Fruit fly (Drosophila melanogaster) whole organism, prepupa: ENCODE data around the gene CG14232.

ENCODE experiments used
- Blimp-1 ChIP-seq: fragments of 200-800 bp; sonication (Bioruptor generic); optimal IDR thresholded peaks from 3 replicates; lab custom pipeline; 2017; ENCODE audit warnings: missing biosample characterization, missing genetic modification characterization, mild to moderate bottlenecking, moderate library complexity, missing genetic modification reagents
- CG10631 ChIP-seq: fragments of 200-800 bp; sonication (Bioruptor generic); optimal IDR thresholded peaks from 2 replicates; lab custom pipeline; 2016; ENCODE audit warnings: missing biosample characterization, missing genetic modification characterization
- CG10669 ChIP-seq: fragments of 200-800 bp; sonication (Bioruptor generic); optimal IDR thresholded peaks from 3 replicates; lab custom pipeline; 2018; ENCODE audit warnings: missing biosample characterization, mild to moderate bottlenecking, missing genetic modification characterization, moderate library complexity
- CG11294 ChIP-seq: fragments of 200-800 bp; sonication (Bioruptor generic); IDR thresholded peaks from 2 replicates; pipeline ENCODE4 v1.3.6; 2022; ENCODE audit warnings: missing biosample characterization, missing genetic modification characterization
- CG11762 ChIP-seq: fragments of 200-800 bp; sonication (Bioruptor generic); optimal IDR thresholded peaks from 3 replicates; lab custom pipeline; 2016; ENCODE audit warnings: missing biosample characterization, missing genetic modification characterization; ENCODE audit not compliant: insufficient read depth
- CG11902 ChIP-seq: fragments of 200-800 bp; sonication (Bioruptor generic); optimal IDR thresholded peaks from 3 replicates; lab custom pipeline; 2016; ENCODE audit warnings: missing biosample characterization, missing genetic modification characterization
- CG15336 ChIP-seq: fragments of 200-800 bp; sonication (Bioruptor generic); IDR thresholded peaks from 2 replicates; pipeline ENCODE4 v1.3.6; 2022; ENCODE audit warnings: missing biosample characterization, missing genetic modification characterization
- CG1621 ChIP-seq: fragments of 200-800 bp; sonication (Bioruptor generic); optimal IDR thresholded peaks from 3 replicates; lab custom pipeline; 2018; ENCODE audit warnings: missing biosample characterization, mild to moderate bottlenecking, missing genetic modification characterization
- CG16779 ChIP-seq: fragments of 200-800 bp; sonication (Bioruptor generic); optimal IDR thresholded peaks from 3 replicates; lab custom pipeline; 2017; ENCODE audit warnings: missing biosample characterization, mild to moderate bottlenecking, missing genetic modification characterization
- CG31627 ChIP-seq: fragments of 200-800 bp; sonication (Bioruptor generic); optimal IDR thresholded peaks from 3 replicates; lab custom pipeline; 2016; ENCODE audit warnings: missing biosample characterization, missing genetic modification characterization
- CG32006 ChIP-seq: fragments of 200-800 bp; sonication (Bioruptor generic); optimal IDR thresholded peaks from 3 replicates; lab custom pipeline; 2017; ENCODE audit warnings: missing biosample characterization, mild to moderate bottlenecking, missing genetic modification characterization
- CG34406 ChIP-seq: fragments of 200-800 bp; sonication (Bioruptor generic); optimal IDR thresholded peaks from 3 replicates; lab custom pipeline; 2016; ENCODE audit warnings: missing biosample characterization, missing genetic modification characterization
- CG3919 ChIP-seq: fragments of 200-800 bp; sonication (Bioruptor generic); optimal IDR thresholded peaks from 3 replicates; lab custom pipeline; 2016; ENCODE audit warnings: missing biosample characterization, missing genetic modification characterization
- CG4318 ChIP-seq: fragments of 200-800 bp; sonication (Bioruptor generic); optimal IDR thresholded peaks from 3 replicates; lab custom pipeline; 2017; ENCODE audit warnings: missing biosample characterization, mild to moderate bottlenecking, missing genetic modification characterization
- CG6163 ChIP-seq: fragments of 200-800 bp; sonication (Bioruptor generic); IDR thresholded peaks from 3 replicates; pipeline ENCODE4 v1.3.6; 2022; ENCODE audit warnings: missing biosample characterization, missing genetic modification characterization
- CG6792 ChIP-seq: fragments of 200-800 bp; sonication (Bioruptor generic); optimal IDR thresholded peaks from 3 replicates; lab custom pipeline; 2016; ENCODE audit warnings: missing biosample characterization, missing genetic modification characterization
- CG6808 ChIP-seq: fragments of 200-800 bp; sonication (Bioruptor generic); optimal IDR thresholded peaks from 3 replicates; lab custom pipeline; 2017; ENCODE audit warnings: missing biosample characterization, missing genetic modification characterization, mild to moderate bottlenecking, moderate library complexity, missing genetic modification reagents
- CG7368 ChIP-seq: fragments of 200-800 bp; sonication (Bioruptor generic); optimal IDR thresholded peaks from 3 replicates; lab custom pipeline; 2016; ENCODE audit warnings: missing biosample characterization, missing genetic modification characterization
- CG8119 ChIP-seq: fragments of 200-800 bp; sonication (Bioruptor generic); IDR thresholded peaks from 3 replicates; pipeline ENCODE4 v1.3.6; 2022; ENCODE audit warnings: missing biosample characterization, missing genetic modification characterization
- CG8319 ChIP-seq: fragments of 200-800 bp; sonication (Bioruptor generic); optimal IDR thresholded peaks from 3 replicates; lab custom pipeline; 2016; ENCODE audit warnings: missing biosample characterization, missing genetic modification characterization
- CG8632 ChIP-seq: fragments of 200-800 bp; sonication (Bioruptor generic); optimal IDR thresholded peaks from 3 replicates; lab custom pipeline; 2016; ENCODE audit warnings: missing biosample characterization, missing genetic modification characterization
- CG9139 ChIP-seq: fragments of 200-800 bp; sonication (Bioruptor generic); optimal IDR thresholded peaks from 3 replicates; lab custom pipeline; 2017; ENCODE audit warnings: missing biosample characterization, mild to moderate bottlenecking, missing genetic modification characterization
- Eip78C ChIP-seq: fragments of 200-800 bp; sonication (Bioruptor generic); peaks from one replicate; lab custom pipeline; 2016; ENCODE audit warnings: missing biosample characterization, missing genetic modification characterization
- Eip93F ChIP-seq: fragments of 200-800 bp; sonication (Bioruptor generic); optimal IDR thresholded peaks from 2 replicates; lab custom pipeline; 2016; ENCODE audit warnings: missing biosample characterization, mild to moderate bottlenecking, missing genetic modification characterization
- Ets96B ChIP-seq: fragments of 200-800 bp; optimal IDR thresholded peaks from 2 replicates; lab custom pipeline; 2019; ENCODE audit warnings: missing biosample characterization, mild to moderate bottlenecking, missing genetic modification characterization, moderate library complexity
- Gug ChIP-seq: fragments of 200-800 bp; sonication (Bioruptor generic); IDR thresholded peaks from 2 replicates; pipeline ENCODE4 v1.3.6; 2022; ENCODE audit warnings: missing biosample characterization, missing genetic modification characterization
- Hr38 ChIP-seq: sonication (Bioruptor generic); optimal IDR thresholded peaks from 2 replicates; lab custom pipeline; 2016; ENCODE audit warnings: missing biosample characterization, missing genetic modification characterization
- Lpt ChIP-seq: fragments of 200-800 bp; sonication (Bioruptor generic); optimal IDR thresholded peaks from 3 replicates; lab custom pipeline; 2016; ENCODE audit warnings: missing biosample characterization, missing genetic modification characterization
- Met ChIP-seq: fragments of 200-800 bp; sonication (Bioruptor generic); optimal IDR thresholded peaks from 3 replicates; lab custom pipeline; 2016; ENCODE audit warnings: missing biosample characterization, missing genetic modification characterization
- OdsH ChIP-seq: fragments of 200-800 bp; sonication (Bioruptor generic); optimal IDR thresholded peaks from 3 replicates; lab custom pipeline; 2016; ENCODE audit warnings: missing biosample characterization, missing genetic modification characterization
- Smox ChIP-seq: fragments of 200-800 bp; sonication (Bioruptor generic); optimal IDR thresholded peaks from 3 replicates; lab custom pipeline; 2016; ENCODE audit warnings: missing biosample characterization, missing genetic modification characterization
- Sox102F ChIP-seq: fragments of 200-800 bp; sonication (Bioruptor generic); optimal IDR thresholded peaks from 2 replicates; lab custom pipeline; 2016; ENCODE audit warnings: missing biosample characterization, mild to moderate bottlenecking, missing genetic modification characterization
- Sox14 ChIP-seq: fragments of 200-800 bp; sonication (Bioruptor generic); optimal IDR thresholded peaks from 3 replicates; lab custom pipeline; 2016; ENCODE audit warnings: missing biosample characterization, missing genetic modification characterization
- Sox15 ChIP-seq: fragments of 200-800 bp; sonication (Bioruptor generic); optimal IDR thresholded peaks from 3 replicates; lab custom pipeline; 2016; ENCODE audit warnings: missing biosample characterization, missing genetic modification characterization
- achi ChIP-seq: fragments of 200-800 bp; sonication (Bioruptor generic); optimal IDR thresholded peaks from 3 replicates; lab custom pipeline; 2016; ENCODE audit warnings: missing biosample characterization, missing genetic modification characterization
- acj6 ChIP-seq: fragments of 200-800 bp; sonication (Bioruptor generic); optimal IDR thresholded peaks from 3 replicates; lab custom pipeline; 2016; ENCODE audit warnings: missing biosample characterization, missing genetic modification characterization
- cyc ChIP-seq: fragments of 200-800 bp; sonication (Bioruptor generic); optimal IDR thresholded peaks from 3 replicates; lab custom pipeline; 2016; ENCODE audit warnings: missing biosample characterization, missing genetic modification characterization
- dac ChIP-seq: fragments of 200-800 bp; sonication (Bioruptor generic); optimal IDR thresholded peaks from 2 replicates; lab custom pipeline; 2017; ENCODE audit warnings: missing biosample characterization, mild to moderate bottlenecking, missing genetic modification characterization
- dsx ChIP-seq: fragments of 200-800 bp; optimal IDR thresholded peaks from 3 replicates; lab custom pipeline; 2019; ENCODE audit warnings: missing biosample characterization, mild to moderate bottlenecking, missing genetic modification characterization, moderate library complexity; ENCODE audit not compliant: poor library complexity, severe bottlenecking
- eg ChIP-seq: fragments of 200-800 bp; sonication (Bioruptor generic); IDR thresholded peaks from 3 replicates; pipeline ENCODE4 v1.3.6; 2022; ENCODE audit warnings: missing biosample characterization, missing genetic modification characterization
- esn ChIP-seq: fragments of 200-800 bp; sonication (Bioruptor generic); optimal IDR thresholded peaks from 2 replicates; lab custom pipeline; 2016; ENCODE audit warnings: missing biosample characterization, mild to moderate bottlenecking, missing genetic modification characterization, moderate library complexity
- fd59A ChIP-seq: fragments of 200-800 bp; sonication (Bioruptor generic); optimal IDR thresholded peaks from 2 replicates; lab custom pipeline; 2017; ENCODE audit warnings: missing biosample characterization, mild to moderate bottlenecking, missing genetic modification characterization, missing genetic modification reagents
- fd85E ChIP-seq: fragments of 200-800 bp; sonication (Bioruptor generic); optimal IDR thresholded peaks from 3 replicates; lab custom pipeline; 2016; ENCODE audit warnings: missing biosample characterization, missing genetic modification characterization
- fkh ChIP-seq: fragments of 200-800 bp; sonication (Bioruptor generic); optimal IDR thresholded peaks from 3 replicates; lab custom pipeline; 2017; ENCODE audit warnings: missing biosample characterization, mild to moderate bottlenecking, missing genetic modification characterization, moderate library complexity
- lz ChIP-seq: fragments of 200-800 bp; sonication (Bioruptor generic); optimal IDR thresholded peaks from 3 replicates; lab custom pipeline; 2016; ENCODE audit warnings: missing biosample characterization, missing genetic modification characterization
- net ChIP-seq: fragments of 200-800 bp; sonication (Bioruptor generic); optimal IDR thresholded peaks from 3 replicates; lab custom pipeline; 2016; ENCODE audit warnings: missing biosample characterization, missing genetic modification characterization
- pdm3 ChIP-seq: fragments of 200-800 bp; sonication (Bioruptor generic); optimal IDR thresholded peaks from 3 replicates; lab custom pipeline; 2016; ENCODE audit warnings: missing biosample characterization, missing genetic modification characterization
- salr ChIP-seq, 2 experiments: fragments of 200-800 bp; sonication (Bioruptor generic); optimal IDR thresholded peaks; 3 replicates each; lab custom pipeline; 2016 to 2018; ENCODE audit warnings: missing biosample characterization in 2 of 2, missing genetic modification characterization in 2 of 2, mild to moderate bottlenecking in 1 of 2
- ss ChIP-seq, 2 experiments: fragments of 200-800 bp; sonication (Bioruptor generic); optimal IDR thresholded peaks; 2 replicates in 1 of 2; 3 replicates in 1 of 2; lab custom pipeline; 2017 to 2018; ENCODE audit warnings: mild to moderate bottlenecking in 2 of 2, missing biosample characterization in 2 of 2, missing genetic modification characterization in 2 of 2, moderate library complexity in 1 of 2
- topi ChIP-seq: fragments of 200-800 bp; sonication (Bioruptor generic); optimal IDR thresholded peaks from 3 replicates; lab custom pipeline; 2016; ENCODE audit warnings: missing biosample characterization, missing genetic modification characterization
- vri ChIP-seq: fragments of 200-800 bp; sonication (Bioruptor generic); optimal IDR thresholded peaks from 3 replicates; lab custom pipeline; 2016; ENCODE audit warnings: missing biosample characterization, mild to moderate bottlenecking, missing genetic modification characterization

The CG14232 gene

DNA sequence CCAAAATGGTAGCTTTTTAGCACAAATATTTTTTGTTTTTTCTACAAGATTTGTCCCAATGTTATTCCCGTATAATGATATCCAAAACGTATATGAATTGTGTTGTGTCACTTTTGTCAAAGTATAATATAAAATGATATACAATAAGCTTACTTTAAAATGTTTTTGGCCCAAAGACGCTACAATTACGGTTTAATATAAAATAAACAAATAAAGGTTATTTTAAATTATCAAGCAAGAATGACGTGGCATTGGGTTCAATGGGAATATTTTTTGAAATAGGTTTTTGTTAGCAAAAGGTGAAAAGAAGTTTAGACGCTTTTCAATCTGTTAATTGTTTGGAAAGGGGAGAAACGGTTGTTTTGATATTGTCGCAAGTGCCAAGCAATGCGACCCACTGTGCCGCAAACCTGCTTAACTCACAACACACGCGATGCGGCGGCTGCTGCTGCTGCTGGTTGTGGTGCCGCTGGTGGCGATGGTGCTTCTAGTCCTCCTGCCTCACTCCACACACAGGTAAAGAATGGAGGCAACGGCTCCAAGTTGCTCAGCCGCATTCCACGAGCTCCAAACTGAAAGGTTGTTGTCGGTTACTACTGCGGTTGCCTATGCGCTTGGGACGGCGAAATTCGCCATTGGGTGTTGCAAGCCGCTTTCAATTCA, 40.7 kb downstream of the CG14232 start:
- TF ChIP-seq Smox (GFP tag; lab: Kevin White, UChicago) (peak; percentile 71), topi (GFP tag; lab: Kevin White, UChicago) (peak; percentile 63), CG6792 (GFP tag; lab: Kevin White, UChicago) (peak; percentile 50), CG8632 (GFP tag; lab: Kevin White, UChicago) (no peak), CG3919 (GFP tag; lab: Kevin White, UChicago) (peak; percentile 51), CG15336 (GFP tag; lab: Robert Waterston, UW) (no peak), Eip93F (GFP tag; lab: Kevin White, UChicago) (no peak), Lpt (GFP tag; lab: Kevin White, UChicago) (no peak), eg (GFP tag; lab: Robert Waterston, UW) (peak; percentile 10; the same call in 1 of the 3 replicates), CG11762 (GFP tag; lab: Kevin White, UChicago) (peak; percentile 28), Gug (GFP tag; lab: Robert Waterston, UW) (no peak), fkh (no peak), esn (GFP tag; lab: Kevin White, UChicago) (peak; percentile 66), vri (GFP tag; lab: Kevin White, UChicago) (no peak), CG32006 (GFP tag; lab: Kevin White, UChicago) (peak; percentile 78), CG31627 (GFP tag; lab: Kevin White, UChicago) (peak; percentile 7), dac (GFP tag; lab: Kevin White, UChicago) (peak; percentile 29), dsx (no peak), net (GFP tag; lab: Kevin White, UChicago) (peak; percentile 63), CG16779 (tag; lab: Kevin White, UChicago) (no peak), Sox14 (GFP tag; lab: Kevin White, UChicago) (no peak), pdm3 (peak; percentile 55), CG8119 (GFP tag; lab: Robert Waterston, UW) (no peak), cyc (GFP tag; lab: Kevin White, UChicago) (peak; percentile 24), CG6808 (peak; percentile 69), CG8319 (GFP tag; lab: Kevin White, UChicago) (no peak), lz (GFP tag; lab: Kevin White, UChicago) (peak; percentile 55), ss (GFP tag; optimal IDR thresholded peaks at IDR 0.05; lab: Kevin White, UChicago) (peak; percentile 56 to 57), Met (GFP tag; lab: Kevin White, UChicago) (peak; percentile 64), Blimp-1 (GFP tag; lab: Kevin White, UChicago) (peak; percentile 12), fd85E (no peak), CG11902 (GFP tag; lab: Kevin White, UChicago) (no peak), fd59A (GFP tag; lab: Kevin White, UChicago) (peak; percentile 55), Hr38 (GFP tag; lab: Kevin White, UChicago) (no peak), acj6 (GFP tag; lab: Kevin White, UChicago) (no peak), CG11294 (no peak), CG6163 (GFP tag; lab: Robert Waterston, UW) (0 out of 3 replicates have a peak, but pooled peaks have one; percentile 26), Sox15 (GFP tag; lab: Kevin White, UChicago) (no peak), salr (GFP tag; optimal IDR thresholded peaks at IDR 0.05; lab: Kevin White, UChicago) (peak in 1 of 2 experiments; percentile 16), achi (peak; percentile 47), Ets96B (tag; lab: Kevin White, UChicago) (peak; percentile 46), Eip78C (peak; percentile 91), CG9139 (GFP tag; lab: Kevin White, UChicago) (peak; percentile 4), Sox102F (peak; percentile 45), CG10631 (peak; percentile 40), CG34406 (peak; percentile 44), CG4318 (GFP tag; lab: Kevin White, UChicago) (no peak), CG10669 (GFP tag; lab: Kevin White, UChicago) (no peak), CG7368 (GFP tag; lab: Kevin White, UChicago) (peak; percentile 9), CG1621 (no peak), OdsH (GFP tag; lab: Kevin White, UChicago) (peak; percentile 43)
